Fruit fly (Drosophila melanogaster): ENCODE data around the gene Fbp2.

The Fbp2 gene

DNA sequence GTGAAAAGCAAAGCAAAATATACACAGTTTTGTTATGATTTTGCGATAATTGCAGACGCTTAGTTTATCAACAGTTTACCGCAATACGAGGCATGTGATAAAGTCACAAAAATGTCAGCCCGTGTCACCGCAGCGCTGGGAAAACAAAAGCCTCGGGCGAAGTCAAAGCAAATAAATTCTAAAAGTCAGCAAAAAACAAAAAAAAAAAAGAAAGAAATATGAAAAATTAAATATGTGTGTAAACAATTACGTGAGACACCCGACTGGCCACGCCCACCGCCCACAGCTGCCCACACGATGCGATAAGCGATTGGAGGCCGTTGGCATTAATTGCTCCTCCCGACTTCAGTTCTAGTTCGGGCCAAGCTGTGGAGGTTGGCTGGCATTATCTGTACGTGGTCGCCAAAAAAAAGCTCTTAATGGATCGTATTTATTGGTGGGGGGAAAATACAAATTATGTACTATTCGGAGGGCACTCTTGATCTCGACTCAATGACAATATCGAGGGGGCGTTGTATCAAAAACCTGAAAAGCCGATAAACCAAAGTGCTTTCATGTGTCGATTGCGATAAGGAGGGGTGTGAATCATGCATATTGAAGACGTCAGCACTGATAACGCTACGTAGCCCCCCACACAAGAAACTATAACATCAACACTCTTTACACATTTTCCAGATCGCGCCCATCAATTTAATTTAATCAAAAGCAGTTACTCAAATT is 32.9 kb downstream of the Fbp2 start:
- TF ChIP-seq CG7045 (GFP tag; optimal IDR thresholded peaks at IDR 0.05) (peak; percentile 35), CG12768 (GFP tag; optimal IDR thresholded peaks at IDR 0.05) (no peak), tj (GFP tag; optimal IDR thresholded peaks at IDR 0.05) (peak; percentile 30), CG11617 (GFP tag; optimal IDR thresholded peaks at IDR 0.05) (peak; percentile 11), kay (GFP tag; ENCODE audit: borderline replicate concordance) (peak; percentile 91), cnc (optimal IDR thresholded peaks at IDR 0.05) (no peak)

DNA sequence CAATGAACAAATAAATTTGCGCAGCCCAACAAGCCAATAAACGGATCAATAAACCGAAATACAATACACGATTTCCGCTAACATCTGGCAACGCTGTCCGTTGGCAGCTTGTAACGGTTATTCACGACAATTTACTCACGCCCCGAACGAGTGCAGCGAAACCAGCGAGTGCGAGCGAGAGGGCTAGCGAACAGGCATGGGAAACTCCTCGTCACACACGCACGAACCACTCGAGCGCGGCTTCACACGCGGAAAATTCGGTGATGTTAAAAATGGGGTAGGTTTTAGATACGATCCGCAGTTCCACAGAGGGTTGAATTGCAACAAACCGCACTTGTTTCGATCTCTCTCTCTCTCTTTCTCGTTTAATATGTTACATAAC is 33.5 kb downstream of the Fbp2 start:
- TF ChIP-seq Mnt (GFP tag; optimal IDR thresholded peaks at IDR 0.05) = no peak
- TF ChIP-seq cnc (optimal IDR thresholded peaks at IDR 0.05) = no peak
- TF ChIP-seq CG7101 (tag; optimal IDR thresholded peaks at IDR 0.05) = no peak
- TF ChIP-seq Clk (GFP tag; optimal IDR thresholded peaks at IDR 0.05) = no peak
- no peak for TF ChIP-seq CG7045 (GFP tag; optimal IDR thresholded peaks at IDR 0.05)
- no peak for TF ChIP-seq cic (GFP tag; optimal IDR thresholded peaks at IDR 0.05)

DNA sequence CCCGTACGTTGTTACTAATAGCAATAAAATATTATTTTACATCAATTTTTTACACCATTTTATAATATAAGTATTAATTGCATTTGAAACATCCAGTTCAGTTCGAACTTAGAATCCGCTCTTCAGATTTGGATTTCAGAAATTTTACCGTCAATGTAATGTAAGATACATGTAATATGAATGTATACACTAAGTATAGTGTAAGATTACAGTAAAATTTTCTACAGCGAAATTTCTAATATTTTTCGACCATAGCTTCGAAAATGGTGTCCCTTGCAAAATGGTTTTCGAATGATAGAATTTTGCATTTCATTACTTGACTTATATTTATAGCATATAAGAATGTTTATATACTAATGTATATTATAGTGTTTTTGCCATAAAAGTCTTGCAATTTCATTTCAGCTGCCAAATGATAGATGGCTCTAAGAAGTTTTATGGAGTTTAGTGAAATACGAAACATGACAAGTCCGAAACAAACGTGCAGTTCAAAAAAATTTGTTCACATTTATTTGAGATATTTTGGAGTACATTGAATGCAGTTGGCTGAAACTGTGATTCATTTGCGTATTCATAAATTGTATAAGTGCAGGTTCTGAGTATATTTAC is 38.0 kb downstream of the Fbp2 start:
- TF ChIP-seq CG1620 (GFP tag; optimal IDR thresholded peaks at IDR 0.05) (no peak), CG12768 (GFP tag; optimal IDR thresholded peaks at IDR 0.05) (no peak), cnc (optimal IDR thresholded peaks at IDR 0.05) (no peak), Mnt (GFP tag; optimal IDR thresholded peaks at IDR 0.05) (no peak), toe (GFP tag; optimal IDR thresholded peaks at IDR 0.05) (no peak)

DNA sequence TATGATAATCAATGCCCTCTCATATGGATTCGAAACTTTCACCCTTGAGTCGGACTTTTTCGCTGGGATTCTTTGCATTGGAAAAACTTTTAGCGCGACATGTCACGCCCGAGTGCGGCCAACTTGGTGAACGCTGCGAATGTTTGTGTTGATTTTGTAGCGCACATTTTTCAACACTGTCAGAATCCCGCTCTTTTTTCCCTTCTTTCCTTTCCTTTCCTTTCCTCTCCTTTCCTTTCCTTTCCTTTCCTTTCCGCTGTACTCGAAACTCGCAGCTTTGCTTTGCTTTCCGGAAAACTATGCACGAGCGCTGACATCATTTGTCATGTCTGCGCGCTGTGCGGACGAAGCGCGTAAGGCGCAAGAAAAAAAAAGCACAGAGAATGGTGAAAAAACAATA is 40.8 kb downstream of the Fbp2 start:
- TF ChIP-seq CG14711 (tag; optimal IDR thresholded peaks at IDR 0.05) (no peak), kay (GFP tag; ENCODE audit: borderline replicate concordance) (no peak), CG1620 (GFP tag; optimal IDR thresholded peaks at IDR 0.05) (no peak), CG33017 (tag; optimal IDR thresholded peaks at IDR 0.05) (no peak), CG12768 (GFP tag; optimal IDR thresholded peaks at IDR 0.05) (no peak), CG5204 (GFP tag; optimal IDR thresholded peaks at IDR 0.05) (no peak), Crg-1 (GFP tag; optimal IDR thresholded peaks at IDR 0.05) (no peak), tj (GFP tag; optimal IDR thresholded peaks at IDR 0.05) (no peak), pad (GFP tag; optimal IDR thresholded peaks at IDR 0.05) (no peak), CG7045 (GFP tag; optimal IDR thresholded peaks at IDR 0.05) (no peak)
